Worm (Caenorhabditis elegans) whole organism, L3 larva: ENCODE data around the gene bli-1.

Experiments
- R02D3.7 ChIP-seq: fragments of 150-350 bp; optimal IDR thresholded peaks from 2 replicates; lab custom pipeline; 2014; ENCODE audit warnings: missing biosample characterization, missing genetic modification characterization
- aly-2 ChIP-seq: fragments of 150-350 bp; optimal IDR thresholded peaks from 2 replicates; lab custom pipeline; 2014; ENCODE audit warnings: missing biosample characterization, missing genetic modification characterization
- ceh-16 ChIP-seq: sonication (generic microtip); optimal IDR thresholded peaks from 2 replicates; lab custom pipeline; 2017; ENCODE audit warnings: missing biosample characterization, missing genetic modification characterization
- ceh-82 ChIP-seq: fragments of 150-350 bp; optimal IDR thresholded peaks from 2 replicates; lab custom pipeline; 2014; ENCODE audit warnings: missing biosample characterization, missing genetic modification characterization
- ceh-9 ChIP-seq: sonication (generic microtip); optimal IDR thresholded peaks from 2 replicates; lab custom pipeline; 2018; ENCODE audit warnings: missing biosample characterization, missing genetic modification characterization
- daf-12 ChIP-seq: fragments of 150-350 bp; optimal IDR thresholded peaks from 2 replicates; lab custom pipeline; 2014; ENCODE audit warnings: missing biosample characterization, missing genetic modification reagents, missing genetic modification characterization
- egl-27 ChIP-seq: sonication (generic microtip); optimal IDR thresholded peaks from 4 replicates; lab custom pipeline; 2017; ENCODE audit warnings: missing biosample characterization, missing genetic modification reagents, missing genetic modification characterization
- elt-1 ChIP-seq: fragments of 150-350 bp; optimal IDR thresholded peaks from 2 replicates; lab custom pipeline; 2014; ENCODE audit warnings: missing biosample characterization, missing genetic modification characterization
- elt-2 ChIP-seq: sonication (generic microtip); optimal IDR thresholded peaks from 2 replicates; lab custom pipeline; 2016; ENCODE audit warnings: missing genetic modification reagents, mild to moderate bottlenecking, missing genetic modification characterization, missing compliant biosample characterization
- elt-3 ChIP-seq, 3 experiments: fragments of 150-350 bp in 1 of 3; sonication (generic microtip) in 2 of 3; optimal IDR thresholded peaks; 2 replicates in 2 of 3; 4 replicates in 1 of 3; lab custom pipeline; 2014 to 2017; ENCODE audit warnings: missing biosample characterization in 3 of 3, missing genetic modification characterization in 3 of 3
- eor-1 ChIP-seq, 2 experiments: fragments of 150-350 bp; optimal IDR thresholded peaks; 2 replicates each; lab custom pipeline; 2014 to 2018; ENCODE audit warnings: missing biosample characterization in 2 of 2, missing genetic modification characterization in 2 of 2
- fkh-10 ChIP-seq: sonication (generic microtip); optimal IDR thresholded peaks from 2 replicates; lab custom pipeline; 2017; ENCODE audit warnings: missing biosample characterization, missing genetic modification reagents, missing genetic modification characterization
- fos-1 ChIP-seq: fragments of 150-350 bp; optimal IDR thresholded peaks from 2 replicates; lab custom pipeline; 2014; ENCODE audit warnings: missing biosample characterization, missing genetic modification characterization
- hmg-11 ChIP-seq: sonication (generic microtip); optimal IDR thresholded peaks from 2 replicates; lab custom pipeline; 2016; ENCODE audit warnings: missing genetic modification characterization, missing compliant biosample characterization
- lin-15B ChIP-seq: fragments of 150-350 bp; optimal IDR thresholded peaks from 2 replicates; lab custom pipeline; 2014; ENCODE audit warnings: missing biosample characterization, missing genetic modification characterization
- lin-39 ChIP-seq: fragments of 150-350 bp; optimal IDR thresholded peaks from 2 replicates; lab custom pipeline; 2018; ENCODE audit warnings: missing biosample characterization, missing genetic modification reagents, missing genetic modification characterization
- lsy-12 ChIP-seq: sonication (generic microtip); optimal IDR thresholded peaks from 2 replicates; lab custom pipeline; 2016; ENCODE audit warnings: mild to moderate bottlenecking, missing genetic modification characterization, missing compliant biosample characterization
- nfya-1 ChIP-seq: sonication (generic microtip); optimal IDR thresholded peaks from 2 replicates; lab custom pipeline; 2017; ENCODE audit warnings: missing genetic modification characterization, mild to moderate bottlenecking, missing compliant biosample characterization, antibody characterized with exemption, moderate library complexity; ENCODE audit not compliant: insufficient read depth
- nhr-11 ChIP-seq: fragments of 150-350 bp; optimal IDR thresholded peaks from 2 replicates; lab custom pipeline; 2014; ENCODE audit warnings: missing biosample characterization, missing genetic modification characterization
- nhr-12 ChIP-seq: fragments of 150-350 bp; optimal IDR thresholded peaks from 2 replicates; lab custom pipeline; 2014; ENCODE audit warnings: missing biosample characterization, missing genetic modification characterization
- nhr-25 ChIP-seq: sonication (generic microtip); optimal IDR thresholded peaks from 2 replicates; lab custom pipeline; 2017; ENCODE audit warnings: missing biosample characterization, missing genetic modification characterization
- nhr-28 ChIP-seq: fragments of 150-350 bp; optimal IDR thresholded peaks from 2 replicates; lab custom pipeline; 2014; ENCODE audit warnings: missing biosample characterization, missing genetic modification characterization
- nhr-43 ChIP-seq: sonication (generic microtip); optimal IDR thresholded peaks from 2 replicates; lab custom pipeline; 2016; ENCODE audit warnings: mild to moderate bottlenecking, missing genetic modification characterization, missing compliant biosample characterization; ENCODE audit not compliant: poor library complexity, severe bottlenecking
- nhr-67 ChIP-seq: fragments of 150-350 bp; optimal IDR thresholded peaks from 2 replicates; lab custom pipeline; 2014; ENCODE audit warnings: missing biosample characterization, missing genetic modification characterization
- nhr-76 ChIP-seq: fragments of 150-350 bp; sonication (generic microtip); optimal IDR thresholded peaks from 5 replicates; lab custom pipeline; 2014; ENCODE audit warnings: missing biosample characterization, missing genetic modification characterization
- nhr-77 ChIP-seq: fragments of 150-350 bp; optimal IDR thresholded peaks from 2 replicates; lab custom pipeline; 2014; ENCODE audit warnings: missing biosample characterization, missing genetic modification characterization
- pha-4 ChIP-seq: fragments of 150-350 bp; optimal IDR thresholded peaks from 2 replicates; lab custom pipeline; 2014; ENCODE audit warnings: missing biosample characterization, missing genetic modification reagents, missing genetic modification characterization
- pqm-1 ChIP-seq: fragments of 150-350 bp; optimal IDR thresholded peaks from 2 replicates; lab custom pipeline; 2017; ENCODE audit warnings: missing biosample characterization, missing genetic modification characterization, inconsistent platforms
- sea-2 ChIP-seq: fragments of 150-350 bp; sonication (generic microtip); optimal IDR thresholded peaks from 4 replicates; lab custom pipeline; 2014; ENCODE audit warnings: missing biosample characterization, missing genetic modification reagents, missing genetic modification characterization
- skn-1 ChIP-seq: fragments of 150-350 bp; optimal IDR thresholded peaks from 2 replicates; lab custom pipeline; 2014; ENCODE audit warnings: missing biosample characterization, missing genetic modification characterization
- snpc-4 ChIP-seq: fragments of 150-350 bp; optimal IDR thresholded peaks from 2 replicates; lab custom pipeline; 2014; ENCODE audit warnings: missing biosample characterization, missing genetic modification characterization
- tbx-2 ChIP-seq: sonication (generic microtip); optimal IDR thresholded peaks from 2 replicates; lab custom pipeline; 2016; ENCODE audit warnings: mild to moderate bottlenecking, missing genetic modification characterization, missing compliant biosample characterization
- unc-39 ChIP-seq: sonication (generic microtip); optimal IDR thresholded peaks from 4 replicates; lab custom pipeline; 2017; ENCODE audit warnings: missing biosample characterization, missing genetic modification characterization
- unc-62 ChIP-seq: fragments of 150-350 bp; sonication (generic microtip); optimal IDR thresholded peaks from 4 replicates; lab custom pipeline; 2014; ENCODE audit warnings: missing biosample characterization, missing genetic modification reagents, missing genetic modification characterization
- zag-1 ChIP-seq: fragments of 150-350 bp; optimal IDR thresholded peaks from 2 replicates; lab custom pipeline; 2014; ENCODE audit warnings: missing biosample characterization, missing genetic modification characterization
- ztf-11 ChIP-seq: fragments of 150-350 bp; optimal IDR thresholded peaks from 2 replicates; lab custom pipeline; 2014; ENCODE audit warnings: missing biosample characterization, missing genetic modification characterization
- ztf-4 ChIP-seq: fragments of 150-350 bp; optimal IDR thresholded peaks from 2 replicates; lab custom pipeline; 2014; ENCODE audit warnings: missing biosample characterization, missing genetic modification characterization

Gene bli-1

DNA sequence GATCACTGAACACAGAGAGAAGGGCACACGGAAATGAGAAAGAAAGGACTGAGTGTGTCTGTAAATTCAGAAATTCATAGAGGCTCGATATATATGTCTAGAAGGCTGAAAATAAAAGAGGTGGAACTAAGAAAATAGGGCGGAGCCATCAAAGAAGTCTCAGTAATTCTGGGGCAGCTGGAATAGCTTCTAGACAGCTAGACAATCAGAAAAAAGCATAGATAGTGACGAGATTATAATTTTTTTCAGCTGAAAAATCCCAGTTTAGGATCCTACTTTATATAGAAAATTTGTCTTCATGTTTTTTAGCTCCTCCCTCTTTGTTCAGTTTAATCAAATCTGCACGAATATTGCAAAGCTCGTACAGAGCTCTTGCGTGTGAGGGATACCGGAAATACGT, 43.7 kb upstream of the bli-1 start, which contains the start of gene D2089.3:
TSS of gene D2089.3 (minus strand) at position 101 of the 400 bp plus-strand sequence.
- TF ChIP-seq lin-15B (tag; lab: Kevin White, UChicago) (no peak), nhr-11 (no peak), pqm-1 (tag; lab: Kevin White, UChicago) (no peak), lin-39 (no peak), nhr-67 (tag; lab: Kevin White, UChicago) (no peak), elt-2 (no peak), fkh-10 (no peak), ztf-4 (tag; lab: Kevin White, UChicago) (no peak)

DNA sequence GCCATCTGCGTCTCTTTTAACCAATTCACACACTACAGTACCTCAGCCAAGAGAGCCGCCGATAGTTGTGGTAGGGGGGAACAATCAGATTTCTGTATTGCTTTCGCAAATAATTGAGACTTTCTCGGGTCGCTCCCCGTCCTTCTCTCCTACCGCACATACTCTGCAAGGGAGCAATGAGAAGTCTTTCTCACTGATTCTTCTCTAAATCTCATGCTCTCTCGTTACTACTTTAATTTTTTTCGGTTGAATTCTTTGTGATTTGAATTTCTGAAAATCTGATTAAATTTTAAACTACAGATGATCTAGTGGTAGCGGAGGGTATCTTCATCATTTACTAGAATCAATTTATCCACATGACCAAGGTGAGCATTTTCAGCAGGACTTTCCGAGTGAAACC, 33.5 kb upstream of the bli-1 start, which contains the start of gene ptb-1:
TSS of gene ptb-1 (plus strand) at position 301 of the 400 bp plus-strand sequence.
- TF ChIP-seq tbx-2 (tag; lab: Kevin White, UChicago) (no peak), nhr-43 (no peak), skn-1 (tag; lab: Kevin White, UChicago) (no peak), ztf-11 (tag; lab: Kevin White, UChicago) (no peak), ceh-16 (no peak), eor-1 (tag; optimal IDR thresholded peaks at IDR 0.05; lab: Kevin White, UChicago) (no peak), ceh-9 (tag; lab: Kevin White, UChicago) (no peak), unc-39 (tag; lab: Kevin White, UChicago) (no peak), sea-2 (GFP tag; lab: Kevin White, UChicago) (no peak), lsy-12 (tag; lab: Kevin White, UChicago) (no peak), ztf-4 (tag; lab: Kevin White, UChicago) (no peak), elt-2 (no peak)

DNA sequence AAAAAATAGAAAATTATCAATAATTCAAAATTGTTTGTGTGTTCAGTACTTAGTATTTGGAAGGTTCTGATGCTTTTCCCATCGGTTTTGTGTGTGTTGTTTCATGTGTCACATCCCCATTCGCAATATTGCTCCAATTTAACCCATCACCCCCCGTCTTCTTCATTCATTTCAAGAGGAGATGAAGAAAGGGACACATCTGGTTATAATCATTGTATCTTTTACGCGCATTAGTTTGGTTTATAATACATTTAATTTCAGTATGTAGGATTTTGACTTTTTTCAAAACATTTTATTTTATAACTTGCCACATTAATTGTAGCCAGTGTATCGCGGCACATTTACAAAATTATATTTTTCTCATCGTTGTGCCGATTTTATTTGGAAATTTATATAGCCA, 28.6 kb upstream of the bli-1 start:
- TF ChIP-seq elt-1 (no peak), nhr-25 (tag; lab: Kevin White, UChicago) (no peak), tbx-2 (tag; lab: Kevin White, UChicago) (no peak), hmg-11 (tag; lab: Kevin White, UChicago) (no peak), lin-15B (tag; lab: Kevin White, UChicago) (no peak)

ce11 chrII:10680614-10681013, 28.1 kb upstream of the bli-1 start:
- TF ChIP-seq ceh-82 (no peak), fkh-10 (no peak), unc-62 (GFP tag; lab: Kevin White, UChicago) (no peak), nhr-28 (no peak), nhr-11 (no peak), ztf-4 (tag; lab: Kevin White, UChicago) (no peak), nhr-12 (no peak), pqm-1 (tag; lab: Kevin White, UChicago) (no peak), sea-2 (GFP tag; lab: Kevin White, UChicago) (no peak), lin-15B (tag; lab: Kevin White, UChicago) (no peak), snpc-4 (tag; lab: Kevin White, UChicago) (no peak), aly-2 (tag; lab: Kevin White, UChicago) (no peak), nhr-76 (tag; lab: Kevin White, UChicago) (no peak), daf-12 (no peak), elt-1 (no peak), fos-1 (tag; lab: Kevin White, UChicago) (no peak), skn-1 (tag; lab: Kevin White, UChicago) (no peak), pha-4 (tag; lab: Kevin White, UChicago) (no peak), R02D3.7 (no peak)

ce11 chrII:10684954-10685353, 23.8 kb upstream of the bli-1 start:
- TF ChIP-seq nhr-67 (tag; lab: Kevin White, UChicago): no peak
- no peak for TF ChIP-seq nhr-76 (tag; lab: Kevin White, UChicago)
- no peak for TF ChIP-seq nhr-25 (tag; lab: Kevin White, UChicago)
- no peak for TF ChIP-seq nhr-12
- TF ChIP-seq lin-39: no peak
- TF ChIP-seq nhr-43: no peak
- no peak for TF ChIP-seq nfya-1 (tag; lab: Kevin White, UChicago)
- TF ChIP-seq egl-27 (tag; lab: Kevin White, UChicago): no peak
- TF ChIP-seq elt-3 (tag; optimal IDR thresholded peaks at IDR 0.05; lab: Kevin White, UChicago): no peak
- TF ChIP-seq snpc-4 (tag; lab: Kevin White, UChicago): no peak
- no peak for TF ChIP-seq nhr-77 (tag; lab: Kevin White, UChicago)
- TF ChIP-seq zag-1 (tag; lab: Kevin White, UChicago): no peak
- TF ChIP-seq sea-2 (GFP tag; lab: Kevin White, UChicago): no peak
- TF ChIP-seq lsy-12 (tag; lab: Kevin White, UChicago): no peak
- TF ChIP-seq eor-1 (tag; optimal IDR thresholded peaks at IDR 0.05; lab: Kevin White, UChicago): no peak
